Fruit fly (Drosophila melanogaster) whole organism, embryonic: Measurements from ENCODE around the gene Kah.

ENCODE experiments used
- Awh ChIP-seq: fragments of 200-800 bp; sonication (Bioruptor generic); IDR thresholded peaks from 2 replicates; pipeline ENCODE4, ENCODE4 v1.3.6; 2022; ENCODE audit warnings: missing biosample characterization, missing genetic modification characterization
- Bteb2 ChIP-seq: fragments of 200-800 bp; sonication (Bioruptor generic); optimal IDR thresholded peaks from 2 replicates; lab custom pipeline; 2016; ENCODE audit warnings: missing biosample characterization, missing genetic modification characterization
- CG1024 ChIP-seq: fragments of 200-800 bp; sonication (Bioruptor generic); IDR thresholded peaks from 2 replicates; pipeline ENCODE4 v1.3.6; 2022; ENCODE audit warnings: missing biosample characterization, missing genetic modification characterization
- CG10366 ChIP-seq: fragments of 200-800 bp; sonication (Bioruptor generic); IDR thresholded peaks from 2 replicates; pipeline ENCODE4 v1.3.6; 2022; ENCODE audit warnings: missing biosample characterization, missing genetic modification characterization
- CG11504 ChIP-seq: fragments of 200-800 bp; sonication (Bioruptor generic); optimal IDR thresholded peaks from 3 replicates; lab custom pipeline; 2019; ENCODE audit warnings: missing biosample characterization, mild to moderate bottlenecking, missing genetic modification characterization, moderate library complexity
- CG13123 ChIP-seq: fragments of 200-800 bp; sonication (Bioruptor generic); optimal IDR thresholded peaks from 2 replicates; lab custom pipeline; 2016; ENCODE audit warnings: missing biosample characterization, missing genetic modification characterization
- CG14050 ChIP-seq: fragments of 200-800 bp; sonication (Bioruptor generic); IDR thresholded peaks from 3 replicates; pipeline ENCODE4 v1.3.6; 2022; ENCODE audit warnings: missing biosample characterization, missing genetic modification characterization
- CG15479 ChIP-seq: fragments of 200-800 bp; sonication (Bioruptor generic); optimal IDR thresholded peaks from 3 replicates; lab custom pipeline; 2019; ENCODE audit warnings: missing biosample characterization, mild to moderate bottlenecking, missing genetic modification characterization, moderate library complexity
- CG15696 ChIP-seq: fragments of 200-800 bp; sonication (Bioruptor generic); optimal IDR thresholded peaks from 2 replicates; lab custom pipeline; 2019; ENCODE audit warnings: missing biosample characterization, mild to moderate bottlenecking, missing genetic modification characterization, moderate library complexity
- CG1647 ChIP-seq: fragments of 200-800 bp; sonication (Bioruptor generic); optimal IDR thresholded peaks from 3 replicates; lab custom pipeline; 2016; ENCODE audit warnings: missing biosample characterization, missing genetic modification characterization
- CG17186 ChIP-seq: fragments of 200-800 bp; sonication (Bioruptor generic); optimal IDR thresholded peaks from 3 replicates; lab custom pipeline; 2017; ENCODE audit warnings: missing biosample characterization, missing genetic modification reagents, missing genetic modification characterization
- CG17361 ChIP-seq: fragments of 200-800 bp; sonication (Bioruptor generic); IDR thresholded peaks from 3 replicates; pipeline ENCODE4 v1.3.6; 2022; ENCODE audit warnings: missing biosample characterization, missing genetic modification characterization
- CG18262 ChIP-seq: fragments of 200-800 bp; optimal IDR thresholded peaks from 3 replicates; lab custom pipeline; 2019; ENCODE audit warnings: missing biosample characterization, mild to moderate bottlenecking, missing genetic modification characterization, moderate library complexity
- CG2120 ChIP-seq: fragments of 200-800 bp; sonication (Bioruptor generic); optimal IDR thresholded peaks from 3 replicates; lab custom pipeline; 2016; ENCODE audit warnings: missing biosample characterization, missing genetic modification characterization
- CG43689 ChIP-seq: fragments of 200-800 bp; sonication (Bioruptor generic); IDR thresholded peaks from 2 replicates; pipeline ENCODE4 v1.3.6; 2022; ENCODE audit warnings: missing biosample characterization, missing genetic modification characterization
- CG4820 ChIP-seq: fragments of 200-800 bp; sonication (Bioruptor generic); optimal IDR thresholded peaks from 3 replicates; lab custom pipeline; 2016; ENCODE audit warnings: missing biosample characterization, missing genetic modification characterization
- CG6689 ChIP-seq: fragments of 200-800 bp; sonication (Bioruptor generic); IDR thresholded peaks from 2 replicates; pipeline ENCODE4 v1.3.6; 2022; ENCODE audit warnings: missing biosample characterization, missing genetic modification characterization
- CG6854 ChIP-seq: fragments of 200-800 bp; sonication (Bioruptor generic); optimal IDR thresholded peaks from 3 replicates; lab custom pipeline; 2017; ENCODE audit warnings: missing biosample characterization, mild to moderate bottlenecking, missing genetic modification characterization
- CG7556 ChIP-seq: fragments of 200-800 bp; sonication (Bioruptor generic); optimal IDR thresholded peaks from 2 replicates; lab custom pipeline; 2017; ENCODE audit warnings: missing biosample characterization, mild to moderate bottlenecking, missing genetic modification characterization
- CG7786 ChIP-seq: fragments of 200-800 bp; sonication (Bioruptor generic); optimal IDR thresholded peaks from 2 replicates; lab custom pipeline; 2016; ENCODE audit warnings: missing biosample characterization, missing genetic modification characterization
- Dref ChIP-seq: fragments of 200-800 bp; sonication (Bioruptor generic); IDR thresholded peaks from 2 replicates; pipeline ENCODE4 v1.3.6; 2022; ENCODE audit warnings: missing biosample characterization, missing genetic modification characterization
- H15 ChIP-seq: fragments of 200-800 bp; sonication (Bioruptor generic); IDR thresholded peaks from 3 replicates; pipeline ENCODE4 v1.3.6; 2022; ENCODE audit warnings: missing biosample characterization, missing genetic modification characterization
- Hsf ChIP-seq: fragments of 200-800 bp; sonication (Bioruptor generic); optimal IDR thresholded peaks from 3 replicates; lab custom pipeline; 2016; ENCODE audit warnings: missing biosample characterization, missing genetic modification characterization
- Med ChIP-seq: fragments of 200-800 bp; sonication (Bioruptor generic); peaks from one replicate; lab custom pipeline; 2016; ENCODE audit warnings: missing biosample characterization, missing genetic modification characterization, mild to moderate bottlenecking, inconsistent platforms, moderate library complexity
- Mrtf ChIP-seq: fragments of 200-800 bp; sonication (Bioruptor generic); IDR thresholded peaks from 3 replicates; pipeline ENCODE4 v1.3.6; 2022; ENCODE audit warnings: missing biosample characterization, missing genetic modification characterization
- Nf-YB ChIP-seq: fragments of 200-800 bp; sonication (Bioruptor generic); optimal IDR thresholded peaks from 3 replicates; lab custom pipeline; 2019; ENCODE audit warnings: missing biosample characterization, mild to moderate bottlenecking, missing genetic modification characterization, moderate library complexity
- Oaz ChIP-seq: fragments of 200-800 bp; sonication (Bioruptor generic); IDR thresholded peaks from 2 replicates; pipeline ENCODE4 v1.3.6; 2022; ENCODE audit warnings: missing biosample characterization, missing genetic modification characterization
- Ravus ChIP-seq: fragments of 200-800 bp; sonication (Bioruptor generic); IDR thresholded peaks from 2 replicates; pipeline ENCODE4 v1.3.6; 2022; ENCODE audit warnings: missing biosample characterization, missing genetic modification characterization
- Trl ChIP-seq, 3 experiments: fragments of >200 bp in 2 of 3; fragments of 200-800 bp in 1 of 3; sonication (Bioruptor generic) in 1 of 3; optimal IDR thresholded peaks; 2 replicates in 1 of 3; 3 replicates in 2 of 3; lab custom pipeline; 2016 to 2017; ENCODE audit warnings: missing biosample characterization in 1 of 3, missing genetic modification characterization in 1 of 3
- YL-1 ChIP-seq: fragments of 200-800 bp; sonication (Bioruptor generic); optimal IDR thresholded peaks from 3 replicates; lab custom pipeline; 2017; ENCODE audit warnings: missing biosample characterization, mild to moderate bottlenecking, missing genetic modification characterization
- btn ChIP-seq: fragments of 200-800 bp; sonication (Bioruptor generic); optimal IDR thresholded peaks from 2 replicates; lab custom pipeline; 2016; ENCODE audit warnings: missing biosample characterization, missing genetic modification characterization
- dan ChIP-seq: fragments of 200-800 bp; sonication (Bioruptor generic); IDR thresholded peaks from 2 replicates; pipeline ENCODE4 v1.3.6; 2022; ENCODE audit warnings: missing biosample characterization, missing genetic modification characterization
- dmrt99B ChIP-seq: fragments of 200-800 bp; sonication (Bioruptor generic); optimal IDR thresholded peaks from 2 replicates; lab custom pipeline; 2018; ENCODE audit warnings: missing biosample characterization, mild to moderate bottlenecking, missing genetic modification characterization, moderate library complexity
- fd3F ChIP-seq: fragments of 200-800 bp; sonication (Bioruptor generic); optimal IDR thresholded peaks from 2 replicates; lab custom pipeline; 2018; ENCODE audit warnings: missing biosample characterization, mild to moderate bottlenecking, missing genetic modification characterization, moderate library complexity
- fd64A ChIP-seq: fragments of 200-800 bp; sonication (Bioruptor generic); optimal IDR thresholded peaks from 3 replicates; lab custom pipeline; 2018; ENCODE audit warnings: missing biosample characterization, mild to moderate bottlenecking, missing genetic modification characterization
- fd96Cb ChIP-seq: fragments of 200-800 bp; sonication (Bioruptor generic); optimal IDR thresholded peaks from 2 replicates; lab custom pipeline; 2018; ENCODE audit warnings: missing biosample characterization, mild to moderate bottlenecking, missing genetic modification characterization, moderate library complexity
- hb ChIP-seq: fragments of 200-800 bp; sonication (Bioruptor generic); IDR thresholded peaks from 3 replicates; pipeline ENCODE4 v1.3.6; 2022; ENCODE audit warnings: missing biosample characterization, missing genetic modification characterization; ENCODE audit not compliant: partially characterized antibody
- her ChIP-seq: fragments of 200-800 bp; sonication (Bioruptor generic); optimal IDR thresholded peaks from 2 replicates; lab custom pipeline; 2016; ENCODE audit warnings: missing biosample characterization, missing genetic modification characterization
- insv ChIP-seq, 2 experiments: fragments of 200-800 bp; sonication (Bioruptor generic); optimal IDR thresholded peaks; 3 replicates each; lab custom pipeline; 2016 to 2018; ENCODE audit warnings: missing biosample characterization in 2 of 2, missing genetic modification characterization in 2 of 2
- inv ChIP-seq: fragments of 200-800 bp; sonication (Bioruptor generic); IDR thresholded peaks from 2 replicates; pipeline ENCODE4 v1.3.6; 2022; ENCODE audit warnings: missing biosample characterization, missing genetic modification characterization; ENCODE audit not compliant: partially characterized antibody
- lmd ChIP-seq: fragments of 200-800 bp; sonication (Bioruptor generic); IDR thresholded peaks from 2 replicates; pipeline ENCODE4 v1.3.6; 2022; ENCODE audit warnings: missing biosample characterization, missing genetic modification characterization
- maf-S ChIP-seq: fragments of 200-800 bp; sonication (Bioruptor generic); optimal IDR thresholded peaks from 2 replicates; lab custom pipeline; 2016; ENCODE audit warnings: missing biosample characterization, missing genetic modification characterization
- mld ChIP-seq: fragments of 200-800 bp; sonication (Bioruptor generic); IDR thresholded peaks from 3 replicates; pipeline ENCODE4 v1.3.6; 2022; ENCODE audit warnings: missing biosample characterization, missing genetic modification characterization; ENCODE audit not compliant: partially characterized antibody
- nmo ChIP-seq: fragments of 200-800 bp; sonication (Bioruptor generic); optimal IDR thresholded peaks from 2 replicates; lab custom pipeline; 2018; ENCODE audit warnings: missing biosample characterization, mild to moderate bottlenecking, missing genetic modification characterization, moderate library complexity
- odd ChIP-seq: fragments of 200-800 bp; sonication (Bioruptor generic); optimal IDR thresholded peaks from 2 replicates; lab custom pipeline; 2017; ENCODE audit warnings: missing biosample characterization, mild to moderate bottlenecking, missing genetic modification characterization
- pan ChIP-seq, 4 experiments: fragments of >200 bp in 3 of 4; fragments of 200-800 bp in 1 of 4; sonication (Bioruptor generic) in 1 of 4; optimal IDR thresholded peaks in 3 of 4; IDR thresholded peaks in 1 of 4; 2 replicates each; pipeline versions ENCODE4 v1.3.6 to Lab custom; 2017 to 2022; ENCODE audit warnings: missing biosample characterization in 2 of 4, missing genetic modification characterization in 2 of 4, mixed read lengths in 1 of 4
- pfk ChIP-seq: fragments of 200-800 bp; sonication (Bioruptor generic); optimal IDR thresholded peaks from 2 replicates; lab custom pipeline; 2018; ENCODE audit warnings: missing biosample characterization, mild to moderate bottlenecking, missing genetic modification characterization, moderate library complexity
- schlank ChIP-seq: fragments of 200-800 bp; sonication (Bioruptor generic); optimal IDR thresholded peaks from 2 replicates; lab custom pipeline; 2018; ENCODE audit warnings: missing biosample characterization, mild to moderate bottlenecking, missing genetic modification characterization
- ssp ChIP-seq: fragments of 200-800 bp; sonication (Bioruptor generic); IDR thresholded peaks from 2 replicates; pipeline ENCODE4 v1.3.6; 2022; ENCODE audit warnings: missing biosample characterization, missing genetic modification characterization
- tgo ChIP-seq: fragments of 200-800 bp; sonication (Bioruptor generic); IDR thresholded peaks from 3 replicates; pipeline ENCODE4 v1.3.6; 2022; ENCODE audit warnings: missing biosample characterization, missing genetic modification characterization

The Kah gene

dm6 chr3L:629353-629915 is 40.4 kb upstream of the Kah start (continued):
- TF ChIP-seq CG2120 (no peak), CG15479 (GFP tag; lab: Kevin White, UChicago) (no peak), Oaz (GFP tag; lab: Robert Waterston, UW) (no peak), nmo (GFP tag; lab: Kevin White, UChicago) (no peak), inv (GFP tag; lab: Robert Waterston, UW) (no peak), CG1647 (GFP tag; lab: Kevin White, UChicago) (peak; percentile 18), CG13123 (no peak), CG7556 (no peak), Dref (GFP tag; lab: Robert Waterston, UW) (no peak), CG10366 (GFP tag; lab: Robert Waterston, UW) (no peak), mld (no peak), Bteb2 (no peak), CG43689 (GFP tag; lab: Robert Waterston, UW) (no peak), CG4820 (GFP tag; lab: Kevin White, UChicago) (no peak), CG17361 (GFP tag; lab: Robert Waterston, UW) (no peak), fd3F (GFP tag; lab: Kevin White, UChicago) (no peak), CG7786 (no peak), dan (GFP tag; lab: Robert Waterston, UW) (no peak), Ravus (GFP tag; lab: Robert Waterston, UW) (no peak), CG6854 (GFP tag; lab: Kevin White, UChicago) (peak; percentile 9), CG18262 (no peak), hb (GFP tag; lab: Robert Waterston, UW) (no peak), YL-1 (no peak), Trl (optimal IDR thresholded peaks at IDR 0.05; lab: Kevin White, UChicago) (no peak), Trl (GFP tag; optimal IDR thresholded peaks at IDR 0.05; lab: Kevin White, UChicago) (no peak), maf-S (no peak), fd64A (GFP tag; lab: Kevin White, UChicago) (peak; percentile 28), Mrtf (GFP tag; lab: Robert Waterston, UW) (no peak), fd96Cb (tag; lab: Kevin White, UChicago) (no peak), tgo (GFP tag; lab: Robert Waterston, UW) (no peak), schlank (tag; lab: Kevin White, UChicago) (peak; percentile 10), Med (peak; percentile 81), Nf-YB (no peak), lmd (GFP tag; lab: Robert Waterston, UW) (0 out of 2 replicates have a peak, but pooled peaks have one; percentile 9), Awh (GFP tag; lab: Robert Waterston, UW) (no peak), her (no peak), insv (GFP tag; optimal IDR thresholded peaks at IDR 0.05; lab: Kevin White, UChicago) (peak in 1 of 2 experiments; percentile 40), dmrt99B (tag; lab: Kevin White, UChicago) (peak; percentile 20), odd (GFP tag; lab: Kevin White, UChicago) (no peak), Hsf (GFP tag; lab: Kevin White, UChicago) (no peak), btn (GFP tag; lab: Kevin White, UChicago) (no peak), CG17186 (no peak), pan (optimal IDR thresholded peaks at IDR 0.05; lab: Kevin White, UChicago) (no peak), pan (GFP tag; optimal IDR thresholded peaks at IDR 0.05 in 1 of 2, IDR thresholded peaks at IDR 0.05 in 1 of 2) (no peak), CG15696 (tag; lab: Kevin White, UChicago) (no peak), pfk (peak; percentile 11), CG6689 (no peak), ssp (no peak), CG11504 (tag; lab: Kevin White, UChicago) (no peak), CG14050 (no peak), CG1024 (no peak), H15 (GFP tag; lab: Robert Waterston, UW) (no peak)
